Fruit fly (Drosophila melanogaster) Kc167 (cell line): ENCODE data around the gene CG5255.

Experiments
- h ChIP-seq: fragments of >200 bp; optimal IDR thresholded peaks from 3 replicates; lab custom pipeline; 2018; ENCODE audit warnings: missing external identifiers
- psq ChIP-seq: fragments of >200 bp; optimal IDR thresholded peaks from 2 replicates; lab custom pipeline; 2017; ENCODE audit warnings: missing external identifiers

- no peak for TF ChIP-seq h (lab: Kevin White, UChicago)
- no peak for TF ChIP-seq psq (lab: Kevin White, UChicago)
These were observed 16.4 kb upstream of the CG5255 start, which contains the start of gene CG42779 for dm6 chr3R:17121277-17121676.
